Worm (Caenorhabditis elegans): Measurements from ENCODE around the gene F11G11.4.

- no peak for TF ChIP-seq tab-1 (GFP tag; IDR thresholded peaks at IDR 0.05)
- TF ChIP-seq ztf-29 (GFP tag; IDR thresholded peaks at IDR 0.05): no peak
These were observed 4.3 kb upstream of the F11G11.4 start for ce11 chrII:4856113-4856512.
